Worm (Caenorhabditis elegans): ENCODE data around the gene acs-12.

The acs-12 gene

ce11 chrV:20915186-20915585, 11.2 kb downstream of the acs-12 start, which contains the start of gene pbo-5:
Gene pbo-5, plus strand, starts transcription at chrV:20915486.
- no peak for TF ChIP-seq dve-1 (tag; optimal IDR thresholded peaks at IDR 0.05; ENCODE audit: insufficient read depth)
- TF ChIP-seq egl-27 (tag; optimal IDR thresholded peaks at IDR 0.05), result no peak
- no peak for TF ChIP-seq daf-8 (GFP tag; IDR thresholded peaks at IDR 0.05)
- TF ChIP-seq aha-1 (tag), result peak; percentile 24
- TF ChIP-seq ces-1 (GFP tag; optimal IDR thresholded peaks at IDR 0.05), result no peak

DNA sequence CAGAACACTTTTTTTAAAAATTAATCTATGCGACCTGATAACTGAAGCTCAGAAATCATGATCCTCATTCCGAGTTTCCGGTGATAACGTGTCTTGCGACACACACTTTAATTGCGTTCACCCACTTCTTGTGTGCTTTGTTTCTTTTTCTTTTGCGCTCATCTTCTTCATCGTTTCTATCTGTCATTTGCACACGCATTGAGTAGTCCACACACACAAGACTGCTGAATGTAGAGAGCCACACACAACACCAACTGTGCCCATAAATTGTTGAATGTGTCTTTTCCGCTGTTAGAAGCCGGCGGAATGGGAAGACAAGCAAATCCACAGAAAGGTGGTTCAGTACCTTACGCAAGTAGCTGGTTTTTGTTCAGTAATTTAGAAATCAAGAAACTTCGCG, 16.4 kb downstream of the acs-12 start:
- TF ChIP-seq jun-1 (tag; optimal IDR thresholded peaks at IDR 0.05), result no peak
- TF ChIP-seq snpc-1.2 (GFP tag; IDR thresholded peaks at IDR 0.05), result no peak
- TF ChIP-seq mes-2 (tag; optimal IDR thresholded peaks at IDR 0.05; ENCODE audit: poor library complexity, severe bottlenecking), result no peak
- no peak for TF ChIP-seq arid-1 (GFP tag; conservative IDR thresholded peaks at IDR 0.05)
- no peak for TF ChIP-seq ces-1 (GFP tag; optimal IDR thresholded peaks at IDR 0.05)
- no peak for TF ChIP-seq ctbp-1 (GFP tag; IDR thresholded peaks at IDR 0.05)
- no peak for TF ChIP-seq lin-29 (GFP tag; IDR thresholded peaks at IDR 0.05)
- TF ChIP-seq daf-16 (GFP tag; optimal IDR thresholded peaks at IDR 0.05), result no peak
- no peak for TF ChIP-seq daf-16 (tag; optimal IDR thresholded peaks at IDR 0.05)
- no peak for TF ChIP-seq Y105C5A.15 (GFP tag; IDR thresholded peaks at IDR 0.05)
- no peak for TF ChIP-seq R02D3.7 (tag; optimal IDR thresholded peaks at IDR 0.05)
- TF ChIP-seq mdl-1 (tag; optimal IDR thresholded peaks at IDR 0.05), result no peak
- TF ChIP-seq nhr-42 (GFP tag; IDR thresholded peaks at IDR 0.05), result no peak
- no peak for TF ChIP-seq tra-1 (GFP tag; IDR thresholded peaks at IDR 0.05)
- TF ChIP-seq aha-1 (tag), result no peak
- TF ChIP-seq unc-130 (GFP tag; optimal IDR thresholded peaks at IDR 0.05), result no peak
- no peak for TF ChIP-seq cey-2 (tag; optimal IDR thresholded peaks at IDR 0.05; ENCODE audit: borderline replicate concordance, insufficient read depth)
- TF ChIP-seq lim-7 (GFP tag; IDR thresholded peaks at IDR 0.05), result no peak
- TF ChIP-seq lin-39 (tag; optimal IDR thresholded peaks at IDR 0.05), result no peak
- no peak for TF ChIP-seq saeg-2 (GFP tag; IDR thresholded peaks at IDR 0.05)
